Worm (Caenorhabditis elegans): ENCODE measurements around the gene Y43C5A.3.

DNA sequence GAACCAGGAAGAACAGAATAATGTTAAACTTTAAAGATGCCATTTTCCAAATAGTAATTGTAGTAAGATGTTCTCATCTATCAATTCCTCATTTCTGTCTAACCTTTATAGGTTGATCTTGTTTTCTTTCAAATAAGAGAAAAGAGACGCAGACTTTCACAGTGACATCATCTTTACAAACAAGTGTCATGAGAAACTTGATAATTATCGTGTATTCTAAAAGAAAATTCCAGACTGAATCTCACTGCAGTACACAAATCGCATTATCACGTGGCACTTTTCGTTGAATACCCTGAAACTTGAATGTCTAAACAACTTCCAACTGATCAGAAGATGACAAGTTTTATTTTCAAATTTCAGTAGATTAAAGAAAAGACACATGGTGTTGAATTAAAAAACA, 21.2 kb downstream of the Y43C5A.3 start, which contains the start of gene R09E10.13:
- TF ChIP-seq lsy-2 (tag; optimal IDR thresholded peaks at IDR 0.05) (no peak), flh-1 (GFP tag; optimal IDR thresholded peaks at IDR 0.05) (no peak), ceh-83 (GFP tag; optimal IDR thresholded peaks at IDR 0.05) (no peak), unc-39 (tag; optimal IDR thresholded peaks at IDR 0.05) (no peak), snpc-4 (tag; optimal IDR thresholded peaks at IDR 0.05) (no peak), lin-32 (GFP tag; optimal IDR thresholded peaks at IDR 0.05) (no peak), mab-5 (tag; optimal IDR thresholded peaks at IDR 0.05) (no peak), unc-62 (GFP tag; optimal IDR thresholded peaks at IDR 0.05) (no peak), lin-13 (tag; optimal IDR thresholded peaks at IDR 0.05) (no peak), nhr-237 (tag; optimal IDR thresholded peaks at IDR 0.05) (no peak), ces-1 (GFP tag; optimal IDR thresholded peaks at IDR 0.05) (no peak)
